Fruit fly (Drosophila melanogaster) whole organism, embryonic: ENCODE data around the gene wa-cup.

Experiments used
- CG15073 ChIP-seq: fragments of 200-800 bp; sonication (Bioruptor generic); optimal IDR thresholded peaks from 2 replicates; lab custom pipeline; 2016; ENCODE audit warnings: missing biosample characterization, missing genetic modification characterization
- CG9797 ChIP-seq: fragments of 200-800 bp; sonication (Bioruptor generic); optimal IDR thresholded peaks from 3 replicates; lab custom pipeline; 2018; ENCODE audit warnings: missing biosample characterization, mild to moderate bottlenecking, missing genetic modification characterization
- Lhr ChIP-seq: fragments of 200-800 bp; sonication (Bioruptor generic); optimal IDR thresholded peaks from 3 replicates; lab custom pipeline; 2017; ENCODE audit warnings: mild to moderate bottlenecking, missing biosample characterization, missing genetic modification reagents, missing genetic modification characterization
- cg ChIP-seq: fragments of 200-800 bp; sonication (Bioruptor generic); optimal IDR thresholded peaks from 3 replicates; lab custom pipeline; 2019; ENCODE audit warnings: missing biosample characterization, mild to moderate bottlenecking, missing genetic modification characterization, moderate library complexity
- fru ChIP-seq: fragments of >200 bp; optimal IDR thresholded peaks from 2 replicates; lab custom pipeline; 2017
- pho ChIP-seq: fragments of 200-800 bp; sonication (Bioruptor generic); optimal IDR thresholded peaks from 2 replicates; lab custom pipeline; 2016; ENCODE audit warnings: missing biosample characterization, missing genetic modification characterization
- prd ChIP-seq, 3 experiments: fragments of >200 bp in 2 of 3; fragments of 200-800 bp in 1 of 3; sonication (Bioruptor generic) in 1 of 3; optimal IDR thresholded peaks in 2 of 3; IDR thresholded peaks in 1 of 3; 2 replicates in 2 of 3; 3 replicates in 1 of 3; pipeline versions ENCODE4 v1.3.6 to Lab custom; 2017 to 2022; ENCODE audit warnings: missing biosample characterization in 1 of 3, missing genetic modification characterization in 1 of 3

- TF ChIP-seq fru, result no peak
- TF ChIP-seq CG15073, result no peak
- no peak for TF ChIP-seq pho (GFP tag; lab: Kevin White, UChicago)
- TF ChIP-seq cg (GFP tag; lab: Kevin White, UChicago), result no peak
- TF ChIP-seq CG9797, result no peak
- TF ChIP-seq prd (optimal IDR thresholded peaks at IDR 0.05; lab: Kevin White, UChicago), result no peak
- TF ChIP-seq prd (GFP tag; IDR thresholded peaks at IDR 0.05; lab: Robert Waterston, UW), result no peak
- no peak for TF ChIP-seq Lhr
These were observed 18.8 kb downstream of the wa-cup start, which contains the start of gene CG14598 for dm6 chr3R:7439306-7439810.
